Fruit fly (Drosophila melanogaster) whole organism, embryonic: Measurements from ENCODE around the gene Prx1.

Experiments
- Adf1 ChIP-seq: fragments of 200-800 bp; sonication (Bioruptor generic); IDR thresholded peaks from 2 replicates; pipeline ENCODE4 v1.3.6; 2022; ENCODE audit warnings: missing biosample characterization, missing genetic modification characterization
- Asciz ChIP-seq: fragments of 200-800 bp; sonication (Bioruptor generic); optimal IDR thresholded peaks from 2 replicates; lab custom pipeline; 2017; ENCODE audit warnings: missing biosample characterization, mild to moderate bottlenecking, missing genetic modification characterization, missing genetic modification reagents
- Atf-2 ChIP-seq: fragments of 200-800 bp; sonication (Bioruptor generic); optimal IDR thresholded peaks from 2 replicates; lab custom pipeline; 2016; ENCODE audit warnings: missing biosample characterization, missing genetic modification characterization
- CG11560 ChIP-seq: fragments of 200-800 bp; sonication (Bioruptor generic); IDR thresholded peaks from 3 replicates; pipeline ENCODE4 v1.3.6; 2022; ENCODE audit warnings: missing biosample characterization, missing genetic modification characterization
- CG1233 ChIP-seq: fragments of 200-800 bp; sonication (Bioruptor generic); optimal IDR thresholded peaks from 4 replicates; lab custom pipeline; 2018; ENCODE audit warnings: missing biosample characterization, mild to moderate bottlenecking, missing genetic modification characterization
- CG14965 ChIP-seq: fragments of 200-800 bp; sonication (Bioruptor generic); optimal IDR thresholded peaks from 2 replicates; lab custom pipeline; 2016; ENCODE audit warnings: missing biosample characterization, missing genetic modification characterization, borderline replicate concordance
- CG15696 ChIP-seq: fragments of 200-800 bp; sonication (Bioruptor generic); optimal IDR thresholded peaks from 2 replicates; lab custom pipeline; 2019; ENCODE audit warnings: missing biosample characterization, mild to moderate bottlenecking, missing genetic modification characterization, moderate library complexity
- CG17829 ChIP-seq: fragments of 200-800 bp; optimal IDR thresholded peaks from 2 replicates; lab custom pipeline; 2019; ENCODE audit warnings: missing biosample characterization, mild to moderate bottlenecking, missing genetic modification characterization, moderate library complexity
- CG18476 ChIP-seq: fragments of 200-800 bp; sonication (Bioruptor generic); optimal IDR thresholded peaks from 2 replicates; lab custom pipeline; 2016; ENCODE audit warnings: missing biosample characterization, mild to moderate bottlenecking, missing genetic modification characterization
- CG18599 ChIP-seq: fragments of 200-800 bp; sonication (Bioruptor generic); optimal IDR thresholded peaks from 3 replicates; lab custom pipeline; 2017; ENCODE audit warnings: missing biosample characterization, missing genetic modification characterization, mild to moderate bottlenecking, moderate library complexity, missing genetic modification reagents
- CG18619 ChIP-seq: fragments of 200-800 bp; sonication (Bioruptor generic); optimal IDR thresholded peaks from 3 replicates; lab custom pipeline; 2017; ENCODE audit warnings: missing biosample characterization, mild to moderate bottlenecking, missing genetic modification characterization
- CG4328 ChIP-seq: fragments of 200-800 bp; sonication (Bioruptor generic); optimal IDR thresholded peaks from 3 replicates; lab custom pipeline; 2017; ENCODE audit warnings: missing biosample characterization, missing genetic modification reagents, missing genetic modification characterization
- CG6272 ChIP-seq: fragments of 200-800 bp; sonication (Bioruptor generic); IDR thresholded peaks from 2 replicates; pipeline ENCODE4 v1.3.6; 2022; ENCODE audit warnings: missing biosample characterization, missing genetic modification characterization
- CG6689 ChIP-seq: fragments of 200-800 bp; sonication (Bioruptor generic); IDR thresholded peaks from 2 replicates; pipeline ENCODE4 v1.3.6; 2022; ENCODE audit warnings: missing biosample characterization, missing genetic modification characterization
- CG7372 ChIP-seq: fragments of 200-800 bp; sonication (Bioruptor generic); IDR thresholded peaks from 2 replicates; pipeline ENCODE4 v1.3.6; 2022; ENCODE audit warnings: missing biosample characterization, missing genetic modification characterization
- CG8089 ChIP-seq: fragments of 200-800 bp; sonication (Bioruptor generic); optimal IDR thresholded peaks from 3 replicates; lab custom pipeline; 2016; ENCODE audit warnings: missing biosample characterization, missing genetic modification characterization
- CG8388 ChIP-seq: fragments of 200-800 bp; sonication (Bioruptor generic); optimal IDR thresholded peaks from 2 replicates; lab custom pipeline; 2019; ENCODE audit warnings: missing biosample characterization, mild to moderate bottlenecking, missing genetic modification characterization, moderate library complexity
- CkIIα-i1 ChIP-seq: fragments of 200-800 bp; sonication (Bioruptor generic); IDR thresholded peaks from 2 replicates; pipeline ENCODE4 v1.3.6; 2022; ENCODE audit warnings: missing biosample characterization, missing genetic modification characterization
- Dfd ChIP-seq, 2 experiments: fragments of >200 bp; optimal IDR thresholded peaks; 2 replicates each; lab custom pipeline; 2017; ENCODE audit warnings: missing biosample characterization in 2 of 2, missing genetic modification characterization in 2 of 2
- Dip3 ChIP-seq: fragments of 200-800 bp; sonication (Bioruptor generic); optimal IDR thresholded peaks from 3 replicates; lab custom pipeline; 2016; ENCODE audit warnings: missing biosample characterization, missing genetic modification characterization
- Doc2 ChIP-seq: fragments of 200-800 bp; sonication (Bioruptor generic); IDR thresholded peaks from 2 replicates; pipeline ENCODE4 v1.3.6; 2022; ENCODE audit warnings: missing biosample characterization, missing genetic modification characterization
- GATAe ChIP-seq: fragments of 200-800 bp; sonication (Bioruptor generic); conservative IDR thresholded peaks from 2 replicates; pipeline ENCODE4 v1.3.6; 2022; ENCODE audit warnings: missing biosample characterization, missing genetic modification characterization
- HLH3B ChIP-seq: fragments of 200-800 bp; sonication (Bioruptor generic); IDR thresholded peaks from 2 replicates; pipeline ENCODE4 v1.3.6; 2022; ENCODE audit warnings: missing biosample characterization, missing genetic modification characterization
- Hr51 ChIP-seq, 2 experiments: fragments of 200-800 bp; sonication (Bioruptor generic); optimal IDR thresholded peaks; 2 replicates in 1 of 2; 3 replicates in 1 of 2; lab custom pipeline; 2016 to 2018; ENCODE audit warnings: missing biosample characterization in 2 of 2, missing genetic modification characterization in 2 of 2, mild to moderate bottlenecking in 1 of 2, moderate library complexity in 1 of 2
- Lim3 ChIP-seq: fragments of 200-800 bp; sonication (Bioruptor generic); IDR thresholded peaks from 2 replicates; pipeline ENCODE4 v1.3.6; 2022; ENCODE audit warnings: missing biosample characterization, missing genetic modification characterization
- Mes4 ChIP-seq: fragments of 200-800 bp; sonication (Bioruptor generic); optimal IDR thresholded peaks from 2 replicates; lab custom pipeline; 2016; ENCODE audit warnings: missing biosample characterization, missing genetic modification characterization
- NK7.1 ChIP-seq: fragments of 200-800 bp; sonication (Bioruptor generic); optimal IDR thresholded peaks from 3 replicates; lab custom pipeline; 2016; ENCODE audit warnings: missing biosample characterization, missing genetic modification characterization
- Oli ChIP-seq: fragments of 200-800 bp; sonication (Bioruptor generic); optimal IDR thresholded peaks from 2 replicates; lab custom pipeline; 2018; ENCODE audit warnings: missing biosample characterization, mild to moderate bottlenecking, missing genetic modification characterization, moderate library complexity
- Sry-β ChIP-seq: fragments of 200-800 bp; sonication (Bioruptor generic); optimal IDR thresholded peaks from 2 replicates; lab custom pipeline; 2018; ENCODE audit warnings: missing biosample characterization, mild to moderate bottlenecking, missing genetic modification characterization, moderate library complexity
- Xrp1 ChIP-seq: fragments of 200-800 bp; sonication (Bioruptor generic); IDR thresholded peaks from 2 replicates; pipeline ENCODE4 v1.3.6; 2022; ENCODE audit warnings: missing biosample characterization, missing genetic modification characterization
- ab ChIP-seq: fragments of 200-800 bp; sonication (Bioruptor generic); optimal IDR thresholded peaks from 2 replicates; lab custom pipeline; 2016; ENCODE audit warnings: missing biosample characterization, missing genetic modification characterization
- ash1 ChIP-seq: fragments of 200-800 bp; sonication (Bioruptor generic); optimal IDR thresholded peaks from 2 replicates; lab custom pipeline; 2018; ENCODE audit warnings: missing biosample characterization, mild to moderate bottlenecking, missing genetic modification characterization
- corto ChIP-seq: fragments of 200-800 bp; sonication (Bioruptor generic); optimal IDR thresholded peaks from 2 replicates; lab custom pipeline; 2016; ENCODE audit warnings: missing biosample characterization, mild to moderate bottlenecking, missing genetic modification characterization, moderate library complexity
- da ChIP-seq: fragments of 200-800 bp; sonication (Bioruptor generic); optimal IDR thresholded peaks from 2 replicates; lab custom pipeline; 2016; ENCODE audit warnings: missing biosample characterization, missing genetic modification characterization
- emc ChIP-seq: fragments of 200-800 bp; sonication (Bioruptor generic); optimal IDR thresholded peaks from 2 replicates; lab custom pipeline; 2016; ENCODE audit warnings: missing biosample characterization, missing genetic modification characterization
- exex ChIP-seq: fragments of 200-800 bp; sonication (Bioruptor generic); optimal IDR thresholded peaks from 4 replicates; lab custom pipeline; 2018; ENCODE audit warnings: missing biosample characterization, mild to moderate bottlenecking, missing genetic modification characterization, moderate library complexity
- fd3F ChIP-seq: fragments of 200-800 bp; sonication (Bioruptor generic); optimal IDR thresholded peaks from 2 replicates; lab custom pipeline; 2018; ENCODE audit warnings: missing biosample characterization, mild to moderate bottlenecking, missing genetic modification characterization, moderate library complexity
- fu2 ChIP-seq: fragments of 200-800 bp; sonication (Bioruptor generic); optimal IDR thresholded peaks from 2 replicates; lab custom pipeline; 2016; ENCODE audit warnings: missing biosample characterization, missing genetic modification characterization
- hth ChIP-seq: fragments of >200 bp; optimal IDR thresholded peaks from 2 replicates; lab custom pipeline; 2017; ENCODE audit warnings: inconsistent platforms
- ranshi ChIP-seq: fragments of 200-800 bp; sonication (Bioruptor generic); IDR thresholded peaks from 2 replicates; pipeline ENCODE4 v1.3.6; 2022; ENCODE audit warnings: missing biosample characterization, missing genetic modification characterization
- schlank ChIP-seq: fragments of 200-800 bp; sonication (Bioruptor generic); optimal IDR thresholded peaks from 2 replicates; lab custom pipeline; 2018; ENCODE audit warnings: missing biosample characterization, mild to moderate bottlenecking, missing genetic modification characterization
- sens ChIP-seq: fragments of 200-800 bp; sonication (Bioruptor generic); peaks from one replicate; lab custom pipeline; 2016; ENCODE audit warnings: missing biosample characterization, missing genetic modification characterization
- shn ChIP-seq: fragments of 200-800 bp; sonication (Bioruptor generic); optimal IDR thresholded peaks from 3 replicates; lab custom pipeline; 2016; ENCODE audit warnings: missing biosample characterization, missing genetic modification characterization
- slou ChIP-seq: fragments of 200-800 bp; sonication (Bioruptor generic); optimal IDR thresholded peaks from 3 replicates; lab custom pipeline; 2016; ENCODE audit warnings: missing biosample characterization, missing genetic modification characterization
- sob ChIP-seq: fragments of 200-800 bp; sonication (Bioruptor generic); IDR thresholded peaks from 2 replicates; pipeline ENCODE4 v1.3.6; 2022; ENCODE audit warnings: missing biosample characterization, missing genetic modification characterization
- sqz ChIP-seq: fragments of 200-800 bp; sonication (Bioruptor generic); optimal IDR thresholded peaks from 3 replicates; lab custom pipeline; 2018; ENCODE audit warnings: missing biosample characterization, mild to moderate bottlenecking, missing genetic modification characterization
- unc-4 ChIP-seq: fragments of 200-800 bp; sonication (Bioruptor generic); IDR thresholded peaks from 2 replicates; pipeline ENCODE4 v1.3.6; 2022; ENCODE audit warnings: missing biosample characterization, missing genetic modification characterization; ENCODE audit not compliant: partially characterized antibody
- unpg ChIP-seq: fragments of 200-800 bp; sonication (Bioruptor generic); optimal IDR thresholded peaks from 3 replicates; lab custom pipeline; 2018; ENCODE audit warnings: missing biosample characterization, mild to moderate bottlenecking, missing genetic modification characterization, moderate library complexity
- vnd ChIP-seq: fragments of 200-800 bp; sonication (Bioruptor generic); IDR thresholded peaks from 3 replicates; pipeline ENCODE4 v1.3.6; 2022; ENCODE audit warnings: missing biosample characterization, missing genetic modification characterization; ENCODE audit not compliant: partially characterized antibody
- vvl ChIP-seq: fragments of 200-800 bp; sonication (Bioruptor generic); IDR thresholded peaks from 2 replicates; pipeline ENCODE4 v1.3.6; 2022; ENCODE audit warnings: missing biosample characterization, missing genetic modification characterization

The Prx1 gene

dm6 chr3L:15199216-15200090, 8.2 kb upstream of the Prx1 start (continued):
- no peak for TF ChIP-seq corto (GFP tag; lab: Kevin White, UChicago)
- no peak for TF ChIP-seq HLH3B (GFP tag; lab: Robert Waterston, UW)
- TF ChIP-seq GATAe (GFP tag; lab: Robert Waterston, UW): no peak
- TF ChIP-seq CG18599: no peak
- TF ChIP-seq CG18476 (GFP tag; lab: Kevin White, UChicago): no peak
- TF ChIP-seq sob (GFP tag; lab: Robert Waterston, UW): no peak
- no peak for TF ChIP-seq schlank
- no peak for TF ChIP-seq CG11560 (tag; lab: Robert Waterston, UW)
- TF ChIP-seq Adf1 (GFP tag; lab: Robert Waterston, UW): no peak
- TF ChIP-seq CG6689 (GFP tag; lab: Robert Waterston, UW): peak; percentile 44; the same call in 1 of the 2 replicates
- no peak for TF ChIP-seq ab (GFP tag; lab: Kevin White, UChicago)
- TF ChIP-seq Asciz (GFP tag; lab: Kevin White, UChicago): peak; percentile 11
- no peak for TF ChIP-seq CG4328 (GFP tag; lab: Kevin White, UChicago)
- no peak for TF ChIP-seq CG6272 (GFP tag; lab: Robert Waterston, UW)
- TF ChIP-seq CG15696 (tag; lab: Kevin White, UChicago): peak; percentile 13
- TF ChIP-seq slou (GFP tag; lab: Kevin White, UChicago): no peak
- TF ChIP-seq Oli: peak; percentile 23
- TF ChIP-seq Hr51 (GFP tag; optimal IDR thresholded peaks at IDR 0.05; lab: Kevin White, UChicago): no peak
- TF ChIP-seq unc-4: no peak
- TF ChIP-seq da (GFP tag; lab: Kevin White, UChicago): no peak
- TF ChIP-seq CkIIα-i1 (GFP tag; lab: Robert Waterston, UW): no peak
- TF ChIP-seq sqz (GFP tag; lab: Kevin White, UChicago): peak; percentile 20
- peak; percentile 63 for TF ChIP-seq vvl (GFP tag; lab: Robert Waterston, UW)
- TF ChIP-seq CG18619: no peak
- TF ChIP-seq Dip3 (GFP tag; lab: Kevin White, UChicago): no peak
- no peak for TF ChIP-seq CG7372 (GFP tag; lab: Robert Waterston, UW)
- TF ChIP-seq CG17829 (tag; lab: Kevin White, UChicago): peak; percentile 64
- TF ChIP-seq CG8388 (GFP tag; lab: Kevin White, UChicago): peak; percentile 30
- no peak for TF ChIP-seq Atf-2
- TF ChIP-seq fd3F: no peak
- peak; percentile 77 for TF ChIP-seq Xrp1 (GFP tag; lab: Robert Waterston, UW)
- peak; percentile 48 for TF ChIP-seq unpg
- no peak for TF ChIP-seq CG1233 (GFP tag; lab: Kevin White, UChicago)
- TF ChIP-seq ranshi (GFP tag; lab: Robert Waterston, UW): no peak
- TF ChIP-seq exex (tag; lab: Kevin White, UChicago): no peak
- TF ChIP-seq Mes4 (GFP tag; lab: Kevin White, UChicago): no peak
- TF ChIP-seq Lim3: no peak
- no peak for TF ChIP-seq CG14965 (GFP tag; lab: Kevin White, UChicago)
- no peak for TF ChIP-seq emc
- peak; percentile 93 for TF ChIP-seq sens (GFP tag; lab: Kevin White, UChicago)
- TF ChIP-seq shn (GFP tag; lab: Kevin White, UChicago): no peak
- TF ChIP-seq Doc2: no peak
- no peak for TF ChIP-seq NK7.1
- no peak for TF ChIP-seq Dfd (GFP tag; optimal IDR thresholded peaks at IDR 0.05; lab: Kevin White, UChicago)
- no peak for TF ChIP-seq CG8089 (GFP tag; lab: Kevin White, UChicago)
- no peak for TF ChIP-seq ash1
- TF ChIP-seq hth (lab: Kevin White, UChicago): no peak
- TF ChIP-seq fu2 (GFP tag; lab: Kevin White, UChicago): no peak
- no peak for TF ChIP-seq vnd (GFP tag; lab: Robert Waterston, UW)
- TF ChIP-seq Sry-β (GFP tag; lab: Kevin White, UChicago): no peak
